Worm (Caenorhabditis elegans): Measurements from ENCODE around the gene str-247.

DNA sequence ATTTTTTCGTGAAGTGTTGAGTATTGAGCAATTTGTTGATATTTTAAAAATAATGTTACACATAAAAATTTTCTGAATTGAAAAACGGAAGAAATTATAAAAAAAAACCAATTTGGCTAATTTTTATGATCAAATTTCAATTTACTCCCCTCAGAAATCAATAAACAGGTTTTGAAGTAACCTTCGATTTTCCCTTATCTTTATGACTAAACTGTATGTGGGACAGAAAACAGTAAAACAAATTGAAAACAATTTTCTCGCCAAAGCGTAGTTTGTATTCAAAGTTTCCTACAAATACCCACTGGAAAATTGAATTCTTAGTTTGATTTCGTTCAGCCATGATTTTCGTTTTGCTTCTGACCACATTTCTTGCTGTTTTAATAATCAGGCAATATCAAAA, 15.1 kb upstream of the str-247 start, which contains the start of gene cyp-35B1:
- TF ChIP-seq klf-2 (GFP tag; conservative IDR thresholded peaks at IDR 0.05) (no peak), cog-1 (tag; optimal IDR thresholded peaks at IDR 0.05) (no peak), T22C8.4 (GFP tag; IDR thresholded peaks at IDR 0.05) (no peak), tab-1 (GFP tag; IDR thresholded peaks at IDR 0.05) (no peak), flt-1 (GFP tag; IDR thresholded peaks at IDR 0.05) (no peak), ref-1 (GFP tag; conservative IDR thresholded peaks at IDR 0.05) (no peak), med-1 (GFP tag; optimal IDR thresholded peaks at IDR 0.05; ENCODE audit: insufficient read depth) (no peak)

Measured in whole organism, midembryonic.